Worm (Caenorhabditis elegans) whole organism, L3 larva: ENCODE measurements around the gene fbxa-139.

ENCODE experiments used
- aly-2 ChIP-seq: fragments of 150-350 bp; optimal IDR thresholded peaks from 2 replicates; lab custom pipeline; 2014; ENCODE audit warnings: missing biosample characterization, missing genetic modification characterization
- eor-1 ChIP-seq, 2 experiments: fragments of 150-350 bp; optimal IDR thresholded peaks; 2 replicates each; lab custom pipeline; 2014 to 2018; ENCODE audit warnings: missing biosample characterization in 2 of 2, missing genetic modification characterization in 2 of 2
- fos-1 ChIP-seq: fragments of 150-350 bp; optimal IDR thresholded peaks from 2 replicates; lab custom pipeline; 2014; ENCODE audit warnings: missing biosample characterization, missing genetic modification characterization
- unc-62 ChIP-seq: fragments of 150-350 bp; sonication (generic microtip); optimal IDR thresholded peaks from 4 replicates; lab custom pipeline; 2014; ENCODE audit warnings: missing biosample characterization, missing genetic modification reagents, missing genetic modification characterization
- zag-1 ChIP-seq: fragments of 150-350 bp; optimal IDR thresholded peaks from 2 replicates; lab custom pipeline; 2014; ENCODE audit warnings: missing biosample characterization, missing genetic modification characterization

- TF ChIP-seq unc-62 (GFP tag; lab: Kevin White, UChicago) (no peak), fos-1 (tag; lab: Kevin White, UChicago) (no peak), zag-1 (tag; lab: Kevin White, UChicago) (no peak), aly-2 (tag; lab: Kevin White, UChicago) (no peak), eor-1 (tag; optimal IDR thresholded peaks at IDR 0.05; lab: Kevin White, UChicago) (no peak)
Observed at ce11 chrV:15567344-15567804, 27.1 kb downstream of the fbxa-139 start, which contains the start of gene acs-2.
